Fruit fly (Drosophila melanogaster): Measurements from ENCODE around the gene x16.

The x16 gene

DNA sequence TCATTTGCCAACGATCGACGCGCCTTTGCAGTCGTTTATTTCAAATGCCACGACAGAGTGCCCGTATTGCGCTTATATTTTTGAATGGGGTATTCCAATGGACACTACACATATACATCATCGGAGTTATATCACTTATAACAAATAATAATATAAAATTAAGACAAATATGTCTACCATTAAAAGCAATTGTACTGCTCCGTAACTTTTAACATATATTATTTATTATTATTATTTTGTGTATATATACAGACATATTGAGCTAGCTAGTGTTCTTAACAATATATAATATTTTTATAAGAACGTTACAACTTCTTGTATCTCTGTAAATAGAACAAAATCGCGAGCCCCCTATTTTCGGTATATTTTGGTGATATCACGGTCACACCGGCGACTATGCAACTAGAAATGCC lies 44.0 kb upstream of the x16 start, which contains the start of the genes sip2 and Coprox (continued):
- TF ChIP-seq CG16779 (GFP tag; IDR thresholded peaks at IDR 0.05) (no peak), unc-4 (GFP tag; IDR thresholded peaks at IDR 0.05; ENCODE audit: partially characterized antibody) (no peak), abd-A (tag; optimal IDR thresholded peaks at IDR 0.05) (no peak), CG2120 (GFP tag; optimal IDR thresholded peaks at IDR 0.05) (peak; percentile 56), Optix (GFP tag; IDR thresholded peaks at IDR 0.05) (no peak), GATAe (GFP tag; conservative IDR thresholded peaks at IDR 0.05) (no peak), CG9817 (tag; optimal IDR thresholded peaks at IDR 0.05) (peak; percentile 66), zf30C (GFP tag; optimal IDR thresholded peaks at IDR 0.05) (no peak), Sox102F (GFP tag; optimal IDR thresholded peaks at IDR 0.05) (no peak), kni (GFP tag; optimal IDR thresholded peaks at IDR 0.05) (peak; percentile 30), klu (GFP tag; IDR thresholded peaks at IDR 0.05) (no peak), CG8359 (GFP tag; optimal IDR thresholded peaks at IDR 0.05; ENCODE audit: borderline replicate concordance) (no peak), CG14050 (GFP tag; IDR thresholded peaks at IDR 0.05) (no peak), CG10565 (GFP tag; optimal IDR thresholded peaks at IDR 0.05) (no peak), Deaf1 (tag; optimal IDR thresholded peaks at IDR 0.05) (no peak), CoRest (tag; optimal IDR thresholded peaks at IDR 0.05) (peak; percentile 85), mam (GFP tag; optimal IDR thresholded peaks at IDR 0.05) (peak; percentile 27), BtbVII (GFP tag; optimal IDR thresholded peaks at IDR 0.05) (peak; percentile 23), kah (GFP tag; optimal IDR thresholded peaks at IDR 0.05) (peak; percentile 14), hkb (optimal IDR thresholded peaks at IDR 0.05) (no peak), hkb (GFP tag; IDR thresholded peaks at IDR 0.05) (peak; percentile 45; the same call in 1 of the 2 replicates), Lpt (GFP tag; optimal IDR thresholded peaks at IDR 0.05) (no peak), Neu2 (GFP tag; optimal IDR thresholded peaks at IDR 0.05; ENCODE audit: borderline replicate concordance) (no peak), CG3995 (GFP tag; optimal IDR thresholded peaks at IDR 0.05) (peak; percentile 62), CTCF (GFP tag; optimal IDR thresholded peaks at IDR 0.05) (no peak), CHES-1-like (GFP tag; optimal IDR thresholded peaks at IDR 0.05) (no peak), CG31365 (tag; optimal IDR thresholded peaks at IDR 0.05) (no peak), tx (GFP tag; optimal IDR thresholded peaks at IDR 0.05) (no peak), dysf (GFP tag; IDR thresholded peaks at IDR 0.05) (peak; percentile 65), pan (optimal IDR thresholded peaks at IDR 0.05) (no peak), pan (GFP tag; optimal IDR thresholded peaks at IDR 0.05 in 1 of 2, IDR thresholded peaks at IDR 0.05 in 1 of 2) (peak in 1 of 2 experiments; percentile 57), HLHmδ (GFP tag; optimal IDR thresholded peaks at IDR 0.05) (no peak), Asciz (GFP tag; optimal IDR thresholded peaks at IDR 0.05) (no peak), CG17359 (tag; optimal IDR thresholded peaks at IDR 0.05) (peak; percentile 68), TFAM (GFP tag; optimal IDR thresholded peaks at IDR 0.05) (no peak), nmo (GFP tag; optimal IDR thresholded peaks at IDR 0.05) (peak; percentile 82), Vsx1 (GFP tag; optimal IDR thresholded peaks at IDR 0.05) (no peak), Med (GFP tag) (peak; percentile 49), gcm (GFP tag; optimal IDR thresholded peaks at IDR 0.05) (peak; percentile 75), CG15696 (tag; optimal IDR thresholded peaks at IDR 0.05) (peak; percentile 76), CG1233 (GFP tag; optimal IDR thresholded peaks at IDR 0.05) (no peak), CG16815 (GFP tag; optimal IDR thresholded peaks at IDR 0.05) (peak; percentile 26), Aef1 (GFP tag; IDR thresholded peaks at IDR 0.05) (peak; percentile 33; the same call in 1 of the 3 replicates), lov (optimal IDR thresholded peaks at IDR 0.05) (no peak), lov (GFP tag; IDR thresholded peaks at IDR 0.05) (no peak), YL-1 (GFP tag; optimal IDR thresholded peaks at IDR 0.05) (peak; percentile 76), shn (GFP tag; optimal IDR thresholded peaks at IDR 0.05) (no peak), sd (tag; optimal IDR thresholded peaks at IDR 0.05) (no peak), lola (GFP tag; optimal IDR thresholded peaks at IDR 0.05) (peak in 1 of 3 experiments; percentile 77), CG6765 (GFP tag; optimal IDR thresholded peaks at IDR 0.05) (no peak), tup (GFP tag; optimal IDR thresholded peaks at IDR 0.05) (no peak), Dip3 (GFP tag; optimal IDR thresholded peaks at IDR 0.05) (no peak)

Data from whole organism, embryonic.